Fruit fly (Drosophila melanogaster): ENCODE results near the gene Cep135.

dm6 chr3L:15101639-15102413 lies 14.7 kb upstream of the Cep135 start:
- TF ChIP-seq CG8478 (optimal IDR thresholded peaks at IDR 0.05) (no peak), CTCF (optimal IDR thresholded peaks at IDR 0.05) (no peak)

Measured in S2 (cell line).